Fruit fly (Drosophila melanogaster): ENCODE results near the gene CG11760.

CG11760 gene

dm6 chr3R:8747134-8747870, 28.3 kb downstream of the CG11760 start, which contains the start of the genes CG9801 and Nasp (continued):
- TF ChIP-seq gcm2 (GFP tag; optimal IDR thresholded peaks at IDR 0.05) (no peak), CkIIα-i1 (GFP tag; IDR thresholded peaks at IDR 0.05) (no peak), Dll (GFP tag; IDR thresholded peaks at IDR 0.05; ENCODE audit: partially characterized antibody) (peak; percentile 76; the same call in 3 of the 4 replicates), lab (GFP tag; optimal IDR thresholded peaks at IDR 0.05) (peak; percentile 63), nau (GFP tag; optimal IDR thresholded peaks at IDR 0.05) (peak; percentile 4), CG3407 (GFP tag; optimal IDR thresholded peaks at IDR 0.05) (no peak), HmgZ (tag; optimal IDR thresholded peaks at IDR 0.05) (peak; percentile 76), Hr78 (GFP tag; optimal IDR thresholded peaks at IDR 0.05) (no peak), row (GFP tag; IDR thresholded peaks at IDR 0.05) (peak; percentile 51), NFAT (GFP tag; IDR thresholded peaks at IDR 0.05) (peak; percentile 56; the same call in 1 of the 2 replicates), dati (GFP tag; IDR thresholded peaks at IDR 0.05) (no peak), emc (GFP tag; optimal IDR thresholded peaks at IDR 0.05) (no peak), CG4424 (GFP tag; optimal IDR thresholded peaks at IDR 0.05) (peak; percentile 31), CG5180 (GFP tag; optimal IDR thresholded peaks at IDR 0.05) (no peak), sc (optimal IDR thresholded peaks at IDR 0.05) (no peak), sc (GFP tag; optimal IDR thresholded peaks at IDR 0.05) (no peak), ato (GFP tag; IDR thresholded peaks at IDR 0.05; ENCODE audit: partially characterized antibody) (peak; percentile 63; the same call in 1 of the 2 replicates), Fer3 (tag; optimal IDR thresholded peaks at IDR 0.05) (no peak), gsb-n (tag; optimal IDR thresholded peaks at IDR 0.05) (peak; percentile 43), Neu2 (GFP tag; optimal IDR thresholded peaks at IDR 0.05; ENCODE audit: borderline replicate concordance) (no peak), HLHmδ (GFP tag; optimal IDR thresholded peaks at IDR 0.05) (peak; percentile 20), CG11093 (GFP tag; IDR thresholded peaks at IDR 0.05) (no peak), stwl (tag; optimal IDR thresholded peaks at IDR 0.05) (peak; percentile 99), NC2β (GFP tag; optimal IDR thresholded peaks at IDR 0.05) (peak; percentile 62), CG30020 (tag; optimal IDR thresholded peaks at IDR 0.05) (peak; percentile 35), lmd (GFP tag; IDR thresholded peaks at IDR 0.05) (peak; percentile 25; the same call in 1 of the 2 replicates), crp (GFP tag; optimal IDR thresholded peaks at IDR 0.05) (peak in 1 of 2 experiments; percentile 16), Hr39 (optimal IDR thresholded peaks at IDR 0.05) (no peak), CG17361 (GFP tag; IDR thresholded peaks at IDR 0.05) (no peak; the same call in 2 of the 3 replicates), CG8478 (optimal IDR thresholded peaks at IDR 0.05) (no peak), CG2875 (GFP tag; optimal IDR thresholded peaks at IDR 0.05) (no peak), Sox102F (GFP tag; optimal IDR thresholded peaks at IDR 0.05) (no peak), wor (GFP tag; IDR thresholded peaks at IDR 0.05) (no peak), en (GFP tag; optimal IDR thresholded peaks at IDR 0.05) (no peak), CG31224 (GFP tag; IDR thresholded peaks at IDR 0.05) (0 out of 2 replicates have a peak, but pooled peaks have one; percentile 18), maf-S (GFP tag; optimal IDR thresholded peaks at IDR 0.05) (no peak), trh (GFP tag; optimal IDR thresholded peaks at IDR 0.05) (no peak), Dbx (GFP tag; IDR thresholded peaks at IDR 0.05) (peak; percentile 36; the same call in 1 of the 3 replicates), CG12769 (tag; optimal IDR thresholded peaks at IDR 0.05) (peak; percentile 29), kah (GFP tag; optimal IDR thresholded peaks at IDR 0.05) (peak; percentile 20), CG11398 (GFP tag; optimal IDR thresholded peaks at IDR 0.05) (peak; percentile 20), CG2678 (tag; optimal IDR thresholded peaks at IDR 0.05) (peak; percentile 30), zf30C (GFP tag; optimal IDR thresholded peaks at IDR 0.05) (no peak), Dip3 (GFP tag; optimal IDR thresholded peaks at IDR 0.05) (no peak), peb (GFP tag; IDR thresholded peaks at IDR 0.05) (0 out of 2 replicates have a peak, but pooled peaks have one; percentile 30), corto (GFP tag; optimal IDR thresholded peaks at IDR 0.05) (no peak), D19A (tag; optimal IDR thresholded peaks at IDR 0.05) (no peak), hkb (optimal IDR thresholded peaks at IDR 0.05) (no peak), hkb (GFP tag; IDR thresholded peaks at IDR 0.05) (peak; percentile 24; the same call in 1 of the 2 replicates), Spps (tag; optimal IDR thresholded peaks at IDR 0.05) (no peak)
